Worm (Caenorhabditis elegans) whole organism, late embryonic: Measurements from ENCODE around the gene npp-18.
A peak's percentile ranks its signal among the peaks of the same experiment; 100 is the strongest.

Experiments used
- ceh-19 ChIP-seq: fragments of 200-800 bp; sonication (Bioruptor generic); optimal IDR thresholded peaks from 2 replicates; lab custom pipeline; 2018; ENCODE audit warnings: mild to moderate bottlenecking, missing genetic modification characterization, missing compliant biosample characterization
- ceh-31 ChIP-seq: sonication (generic microtip); optimal IDR thresholded peaks from 2 replicates; lab custom pipeline; 2016; ENCODE audit warnings: missing genetic modification characterization, missing compliant biosample characterization
- dmd-4 ChIP-seq: sonication (generic microtip); optimal IDR thresholded peaks from 2 replicates; lab custom pipeline; 2016; ENCODE audit warnings: borderline replicate concordance, missing genetic modification characterization, missing compliant biosample characterization
- ets-4 ChIP-seq: sonication (generic microtip); optimal IDR thresholded peaks from 2 replicates; lab custom pipeline; 2016; ENCODE audit warnings: missing genetic modification characterization, missing compliant biosample characterization
- lim-6 ChIP-seq: sonication (generic microtip); optimal IDR thresholded peaks from 2 replicates; lab custom pipeline; 2016; ENCODE audit warnings: missing genetic modification characterization, missing compliant biosample characterization
- rnt-1 ChIP-seq: sonication (generic microtip); optimal IDR thresholded peaks from 2 replicates; lab custom pipeline; 2016; ENCODE audit warnings: missing genetic modification characterization, missing compliant biosample characterization

DNA sequence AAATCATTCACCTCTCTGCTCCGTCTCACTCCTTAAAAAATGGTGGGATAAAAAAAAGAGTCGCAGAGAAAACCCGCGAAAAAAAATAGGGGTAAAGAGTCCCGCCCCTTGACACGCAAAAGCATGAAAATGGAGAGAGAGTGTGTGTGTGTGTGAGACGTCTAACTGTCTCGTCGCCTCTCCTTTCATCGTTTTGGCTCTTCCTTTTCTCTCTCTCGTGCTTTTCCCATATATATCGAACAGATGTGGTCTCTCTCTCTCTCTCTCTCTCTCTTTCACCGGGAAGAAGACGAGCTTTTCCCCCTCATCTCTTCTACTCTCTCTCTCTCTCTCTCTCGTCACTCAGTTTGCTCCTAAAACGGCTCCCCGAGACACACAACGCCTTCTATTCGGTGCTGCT, 20.9 kb upstream of the npp-18 start:
- no peak for TF ChIP-seq dmd-4
- TF ChIP-seq ets-4: no peak
- no peak for TF ChIP-seq lim-6 (tag; lab: Kevin White, UChicago)
- TF ChIP-seq ceh-31 (tag; lab: Kevin White, UChicago): peak; percentile 84
- peak; percentile 47 for TF ChIP-seq ceh-19 (GFP tag; lab: Kevin White, UChicago)
- no peak for TF ChIP-seq rnt-1
